Fruit fly (Drosophila melanogaster) whole organism, embryonic: ENCODE results near the gene Scgalpha.

Experiments used
- Bdp1 ChIP-seq: fragments of 200-800 bp; sonication (Bioruptor generic); optimal IDR thresholded peaks from 3 replicates; lab custom pipeline; 2016; ENCODE audit warnings: missing biosample characterization, missing genetic modification characterization
- Bgb ChIP-seq: fragments of 200-800 bp; sonication (Bioruptor generic); IDR thresholded peaks from 2 replicates; pipeline ENCODE4 v1.3.6; 2022; ENCODE audit warnings: missing biosample characterization, missing genetic modification characterization; ENCODE audit not compliant: partially characterized antibody
- CG10274 ChIP-seq: fragments of 200-800 bp; sonication (Bioruptor generic); optimal IDR thresholded peaks from 3 replicates; lab custom pipeline; 2017; ENCODE audit warnings: missing biosample characterization, mild to moderate bottlenecking, missing genetic modification characterization
- CG10366 ChIP-seq: fragments of 200-800 bp; sonication (Bioruptor generic); IDR thresholded peaks from 2 replicates; pipeline ENCODE4 v1.3.6; 2022; ENCODE audit warnings: missing biosample characterization, missing genetic modification characterization
- CG10565 ChIP-seq: fragments of 200-800 bp; sonication (Bioruptor generic); optimal IDR thresholded peaks from 3 replicates; lab custom pipeline; 2016; ENCODE audit warnings: missing biosample characterization, mild to moderate bottlenecking, missing genetic modification characterization
- CG11085 ChIP-seq: fragments of 200-800 bp; sonication (Bioruptor generic); IDR thresholded peaks from 2 replicates; pipeline ENCODE4 v1.3.6; 2022; ENCODE audit warnings: missing biosample characterization, missing genetic modification characterization
- CG11247 ChIP-seq: fragments of 200-800 bp; sonication (Bioruptor generic); IDR thresholded peaks from 2 replicates; pipeline ENCODE4 v1.3.6; 2022; ENCODE audit warnings: missing biosample characterization, missing genetic modification characterization
- CG11398 ChIP-seq: fragments of 200-800 bp; sonication (Bioruptor generic); optimal IDR thresholded peaks from 2 replicates; lab custom pipeline; 2016; ENCODE audit warnings: missing biosample characterization, missing genetic modification characterization
- CG11456 ChIP-seq: fragments of 200-800 bp; sonication (Bioruptor generic); IDR thresholded peaks from 3 replicates; pipeline ENCODE4 v1.3.6; 2022; ENCODE audit warnings: missing biosample characterization, missing genetic modification characterization
- CG11560 ChIP-seq: fragments of 200-800 bp; sonication (Bioruptor generic); IDR thresholded peaks from 3 replicates; pipeline ENCODE4 v1.3.6; 2022; ENCODE audit warnings: missing biosample characterization, missing genetic modification characterization
- CG12659 ChIP-seq: fragments of 200-800 bp; sonication (Bioruptor generic); optimal IDR thresholded peaks from 3 replicates; lab custom pipeline; 2017; ENCODE audit warnings: mild to moderate bottlenecking, missing biosample characterization, missing genetic modification reagents, missing genetic modification characterization
- CG13624 ChIP-seq: fragments of 200-800 bp; sonication (Bioruptor generic); optimal IDR thresholded peaks from 2 replicates; lab custom pipeline; 2016; ENCODE audit warnings: missing biosample characterization, missing genetic modification characterization
- CG13894 ChIP-seq: fragments of 200-800 bp; sonication (Bioruptor generic); optimal IDR thresholded peaks from 3 replicates; lab custom pipeline; 2018; ENCODE audit warnings: missing biosample characterization, mild to moderate bottlenecking, missing genetic modification characterization, moderate library complexity
- CG14860 ChIP-seq: fragments of 200-800 bp; sonication (Bioruptor generic); IDR thresholded peaks from 3 replicates; pipeline ENCODE4 v1.3.6; 2022; ENCODE audit warnings: missing biosample characterization, missing genetic modification characterization; ENCODE audit not compliant: partially characterized antibody
- CG15269 ChIP-seq: fragments of 200-800 bp; sonication (Bioruptor generic); optimal IDR thresholded peaks from 2 replicates; lab custom pipeline; 2018; ENCODE audit warnings: missing biosample characterization, mild to moderate bottlenecking, missing genetic modification characterization, moderate library complexity
- CG31224 ChIP-seq: fragments of 200-800 bp; sonication (Bioruptor generic); IDR thresholded peaks from 2 replicates; pipeline ENCODE4 v1.3.6; 2022; ENCODE audit warnings: missing biosample characterization, missing genetic modification characterization
- CG31388 ChIP-seq: fragments of 200-800 bp; sonication (Bioruptor generic); optimal IDR thresholded peaks from 2 replicates; lab custom pipeline; 2016; ENCODE audit warnings: missing biosample characterization, missing genetic modification characterization
- CG3407 ChIP-seq: fragments of 200-800 bp; sonication (Bioruptor generic); optimal IDR thresholded peaks from 2 replicates; lab custom pipeline; 2018; ENCODE audit warnings: missing biosample characterization, mild to moderate bottlenecking, missing genetic modification characterization
- CG4820 ChIP-seq: fragments of 200-800 bp; sonication (Bioruptor generic); optimal IDR thresholded peaks from 3 replicates; lab custom pipeline; 2016; ENCODE audit warnings: missing biosample characterization, missing genetic modification characterization
- CG5953 ChIP-seq: fragments of 200-800 bp; sonication (Bioruptor generic); IDR thresholded peaks from 2 replicates; pipeline ENCODE4 v1.3.6; 2022; ENCODE audit warnings: missing biosample characterization, missing genetic modification characterization
- CG6175 ChIP-seq: fragments of 200-800 bp; sonication (Bioruptor generic); IDR thresholded peaks from 3 replicates; pipeline ENCODE4 v1.3.6; 2022; ENCODE audit warnings: missing biosample characterization, missing genetic modification characterization
- CG6791 ChIP-seq: fragments of 200-800 bp; sonication (Bioruptor generic); IDR thresholded peaks from 3 replicates; pipeline ENCODE4 v1.3.6; 2022; ENCODE audit warnings: missing biosample characterization, missing genetic modification characterization; ENCODE audit not compliant: partially characterized antibody
- CG8478 ChIP-seq: fragments of >200 bp; optimal IDR thresholded peaks from 2 replicates; lab custom pipeline; 2018
- CG9876 ChIP-seq: fragments of 200-800 bp; sonication (Bioruptor generic); optimal IDR thresholded peaks from 2 replicates; lab custom pipeline; 2016; ENCODE audit warnings: missing biosample characterization, missing genetic modification characterization
- Dad ChIP-seq: fragments of 200-800 bp; sonication (Bioruptor generic); optimal IDR thresholded peaks from 3 replicates; lab custom pipeline; 2016; ENCODE audit warnings: missing biosample characterization, missing genetic modification characterization
- Dfd ChIP-seq, 2 experiments: fragments of >200 bp; optimal IDR thresholded peaks; 2 replicates each; lab custom pipeline; 2017; ENCODE audit warnings: missing biosample characterization in 2 of 2, missing genetic modification characterization in 2 of 2
- Eip74EF ChIP-seq, 2 experiments: fragments of 200-800 bp in 1 of 2; fragments of >200 bp in 1 of 2; sonication (Bioruptor generic) in 1 of 2; optimal IDR thresholded peaks; 2 replicates each; lab custom pipeline; 2017 to 2019; ENCODE audit warnings: missing biosample characterization in 2 of 2, missing genetic modification characterization in 2 of 2, mild to moderate bottlenecking in 1 of 2, moderate library complexity in 1 of 2
- Gug ChIP-seq: fragments of 200-800 bp; sonication (Bioruptor generic); IDR thresholded peaks from 4 replicates; pipeline ENCODE4 v1.3.6; 2022; ENCODE audit warnings: missing biosample characterization, missing genetic modification characterization
- Hr78 ChIP-seq, 2 experiments: fragments of 200-800 bp in 1 of 2; fragments of >200 bp in 1 of 2; sonication (Bioruptor generic) in 1 of 2; optimal IDR thresholded peaks; 2 replicates each; lab custom pipeline; 2017 to 2019; ENCODE audit warnings: missing biosample characterization in 2 of 2, missing genetic modification characterization in 2 of 2, mild to moderate bottlenecking in 1 of 2, moderate library complexity in 1 of 2
- Mes4 ChIP-seq: fragments of 200-800 bp; sonication (Bioruptor generic); optimal IDR thresholded peaks from 2 replicates; lab custom pipeline; 2016; ENCODE audit warnings: missing biosample characterization, missing genetic modification characterization
- Xbp1 ChIP-seq: fragments of 200-800 bp; sonication (Bioruptor generic); optimal IDR thresholded peaks from 3 replicates; lab custom pipeline; 2016; ENCODE audit warnings: missing biosample characterization, mild to moderate bottlenecking, missing genetic modification characterization
- bowl ChIP-seq: fragments of 200-800 bp; sonication (Bioruptor generic); IDR thresholded peaks from 2 replicates; pipeline ENCODE4 v1.3.6; 2022; ENCODE audit warnings: missing biosample characterization, missing genetic modification characterization
- cas ChIP-seq: fragments of 200-800 bp; sonication (Bioruptor generic); IDR thresholded peaks from 2 replicates; pipeline ENCODE4 v1.3.6; 2022; ENCODE audit warnings: missing biosample characterization, missing genetic modification characterization
- ci ChIP-seq: fragments of 200-800 bp; sonication (Bioruptor generic); IDR thresholded peaks from 3 replicates; pipeline ENCODE4 v1.3.6; 2022; ENCODE audit warnings: missing biosample characterization, missing genetic modification characterization
- dm ChIP-seq: fragments of 200-800 bp; sonication (Bioruptor generic); optimal IDR thresholded peaks from 3 replicates; lab custom pipeline; 2016; ENCODE audit warnings: missing biosample characterization, missing genetic modification characterization
- dmrt11E ChIP-seq: fragments of 200-800 bp; sonication (Bioruptor generic); optimal IDR thresholded peaks from 3 replicates; lab custom pipeline; 2018; ENCODE audit warnings: missing biosample characterization, mild to moderate bottlenecking, missing genetic modification characterization, moderate library complexity
- en ChIP-seq: fragments of 200-800 bp; sonication (Bioruptor generic); optimal IDR thresholded peaks from 2 replicates; lab custom pipeline; 2016; ENCODE audit warnings: missing biosample characterization, missing genetic modification characterization
- eve ChIP-seq, 2 experiments: fragments of >200 bp; optimal IDR thresholded peaks; 2 replicates each; lab custom pipeline; 2017; ENCODE audit warnings: missing biosample characterization in 2 of 2, missing genetic modification characterization in 2 of 2
- fd102C ChIP-seq: fragments of 200-800 bp; sonication (Bioruptor generic); optimal IDR thresholded peaks from 2 replicates; lab custom pipeline; 2018; ENCODE audit warnings: missing biosample characterization, mild to moderate bottlenecking, missing genetic modification characterization, moderate library complexity
- gcm2 ChIP-seq: fragments of 200-800 bp; sonication (Bioruptor generic); optimal IDR thresholded peaks from 2 replicates; lab custom pipeline; 2016; ENCODE audit warnings: missing biosample characterization, missing genetic modification characterization
- grn ChIP-seq: fragments of 200-800 bp; sonication (Bioruptor generic); optimal IDR thresholded peaks from 3 replicates; lab custom pipeline; 2017; ENCODE audit warnings: missing biosample characterization, missing genetic modification characterization
- lbe ChIP-seq: fragments of 200-800 bp; sonication (Bioruptor generic); optimal IDR thresholded peaks from 2 replicates; lab custom pipeline; 2016; ENCODE audit warnings: missing biosample characterization, mild to moderate bottlenecking, missing genetic modification characterization
- lola ChIP-seq, 3 experiments: fragments of >200 bp in 2 of 3; fragments of 200-800 bp in 1 of 3; sonication (Bioruptor generic) in 1 of 3; optimal IDR thresholded peaks; 2 replicates each; lab custom pipeline; 2017 to 2019; ENCODE audit warnings: missing biosample characterization in 3 of 3, missing genetic modification characterization in 3 of 3, mild to moderate bottlenecking in 1 of 3, moderate library complexity in 1 of 3
- org-1 ChIP-seq: fragments of 200-800 bp; sonication (Bioruptor generic); optimal IDR thresholded peaks from 2 replicates; lab custom pipeline; 2017; ENCODE audit warnings: missing biosample characterization, missing genetic modification characterization
- peb ChIP-seq: fragments of 200-800 bp; sonication (Bioruptor generic); IDR thresholded peaks from 2 replicates; pipeline ENCODE4 v1.3.6; 2022; ENCODE audit warnings: missing biosample characterization, missing genetic modification characterization
- pfk ChIP-seq: fragments of 200-800 bp; sonication (Bioruptor generic); optimal IDR thresholded peaks from 2 replicates; lab custom pipeline; 2018; ENCODE audit warnings: missing biosample characterization, mild to moderate bottlenecking, missing genetic modification characterization, moderate library complexity
- salm ChIP-seq: fragments of 200-800 bp; sonication (Bioruptor generic); optimal IDR thresholded peaks from 2 replicates; lab custom pipeline; 2018; ENCODE audit warnings: missing biosample characterization, mild to moderate bottlenecking, missing genetic modification characterization
- sob ChIP-seq: fragments of 200-800 bp; sonication (Bioruptor generic); IDR thresholded peaks from 2 replicates; pipeline ENCODE4 v1.3.6; 2022; ENCODE audit warnings: missing biosample characterization, missing genetic modification characterization
- tio ChIP-seq: fragments of 200-800 bp; sonication (Bioruptor generic); optimal IDR thresholded peaks from 2 replicates; lab custom pipeline; 2017; ENCODE audit warnings: missing biosample characterization, missing genetic modification characterization, inconsistent platforms
- trh ChIP-seq: fragments of 200-800 bp; sonication (Bioruptor generic); optimal IDR thresholded peaks from 2 replicates; lab custom pipeline; 2016; ENCODE audit warnings: missing biosample characterization, missing genetic modification characterization

Scgalpha gene

dm6 chr2L:8279400-8280065, 23.7 kb upstream of the Scgalpha start (continued):
- TF ChIP-seq cas (GFP tag; lab: Robert Waterston, UW), result no peak
- 0 out of 2 replicates have a peak, but pooled peaks have one; percentile 15 for TF ChIP-seq CG5953
- TF ChIP-seq Xbp1 (GFP tag; lab: Kevin White, UChicago), result peak; percentile 60
- no peak for TF ChIP-seq CG6791
- TF ChIP-seq CG8478, result no peak
- peak in 1 of 2 experiments; percentile 0 for TF ChIP-seq Hr78 (GFP tag; optimal IDR thresholded peaks at IDR 0.05; lab: Kevin White, UChicago)
- peak; percentile 74 for TF ChIP-seq CG4820 (GFP tag; lab: Kevin White, UChicago)
- TF ChIP-seq CG10366 (GFP tag; lab: Robert Waterston, UW), result peak; percentile 39
- TF ChIP-seq fd102C (GFP tag; lab: Kevin White, UChicago), result peak; percentile 22
- no peak for TF ChIP-seq CG11560 (tag; lab: Robert Waterston, UW)
- peak; percentile 6; the same call in 1 of the 2 replicates for TF ChIP-seq sob (GFP tag; lab: Robert Waterston, UW)
- no peak for TF ChIP-seq gcm2 (GFP tag; lab: Kevin White, UChicago)
- peak; percentile 69 for TF ChIP-seq Mes4
- no peak for TF ChIP-seq CG15269 (tag; lab: Kevin White, UChicago)
- peak in 1 of 2 experiments; percentile 58 for TF ChIP-seq eve (GFP tag; optimal IDR thresholded peaks at IDR 0.05; lab: Kevin White, UChicago)
- peak in 1 of 2 experiments; percentile 17 for TF ChIP-seq Eip74EF (GFP tag; optimal IDR thresholded peaks at IDR 0.05; lab: Kevin White, UChicago)
- no peak for TF ChIP-seq CG13894 (tag; lab: Kevin White, UChicago)
- TF ChIP-seq lbe (GFP tag; lab: Kevin White, UChicago), result peak; percentile 94
- no peak for TF ChIP-seq CG9876 (GFP tag; lab: Kevin White, UChicago)
- TF ChIP-seq CG14860, result no peak
- no peak for TF ChIP-seq CG11085
- TF ChIP-seq CG11398 (GFP tag; lab: Kevin White, UChicago), result no peak
- peak; percentile 29 for TF ChIP-seq en (GFP tag; lab: Kevin White, UChicago)
- peak; percentile 61 for TF ChIP-seq tio
- peak; percentile 13 for TF ChIP-seq CG31388 (GFP tag; lab: Kevin White, UChicago)
- no peak for TF ChIP-seq CG13624
- TF ChIP-seq Bgb, result no peak
- peak; percentile 37 for TF ChIP-seq Bdp1 (GFP tag; lab: Kevin White, UChicago)
- peak; percentile 42; the same call in 1 of the 2 replicates for TF ChIP-seq peb
- TF ChIP-seq grn (GFP tag; lab: Kevin White, UChicago), result peak; percentile 23
- TF ChIP-seq CG10274 (GFP tag; lab: Kevin White, UChicago), result no peak
- no peak for TF ChIP-seq pfk (GFP tag; lab: Kevin White, UChicago)
- TF ChIP-seq Dad (GFP tag; lab: Kevin White, UChicago), result peak; percentile 52
- TF ChIP-seq dm (GFP tag; lab: Kevin White, UChicago), result peak; percentile 16
- no peak for TF ChIP-seq salm (tag; lab: Kevin White, UChicago)
- peak; percentile 55 for TF ChIP-seq CG3407 (GFP tag; lab: Kevin White, UChicago)
- peak; percentile 46; the same call in 1 of the 4 replicates for TF ChIP-seq Gug (GFP tag; lab: Robert Waterston, UW)
- peak; percentile 4 for TF ChIP-seq CG12659 (GFP tag; lab: Kevin White, UChicago)
- peak; percentile 52 for TF ChIP-seq org-1 (GFP tag; lab: Kevin White, UChicago)
- TF ChIP-seq dmrt11E (tag; lab: Kevin White, UChicago), result peak; percentile 95
- TF ChIP-seq CG31224 (GFP tag; lab: Robert Waterston, UW), result no peak
- TF ChIP-seq CG11456, result no peak
- TF ChIP-seq CG6175 (GFP tag; lab: Robert Waterston, UW), result no peak
- TF ChIP-seq trh, result no peak
- TF ChIP-seq CG10565, result no peak
- no peak for TF ChIP-seq Dfd (GFP tag; optimal IDR thresholded peaks at IDR 0.05; lab: Kevin White, UChicago)
- TF ChIP-seq ci (GFP tag; lab: Robert Waterston, UW), result peak; percentile 71
- no peak for TF ChIP-seq CG11247 (GFP tag; lab: Robert Waterston, UW)
- TF ChIP-seq lola (GFP tag; optimal IDR thresholded peaks at IDR 0.05; lab: Kevin White, UChicago), result peak in 1 of 3 experiments; percentile 93
- no peak for TF ChIP-seq bowl (GFP tag; lab: Robert Waterston, UW)
